Worm (Caenorhabditis elegans) whole organism, mixed stage, embryonic: ENCODE results near the gene ZK1128.3.

ENCODE experiments used
- bed-3 ChIP-seq: fragments of 200-800 bp; sonication (Bioruptor generic); optimal IDR thresholded peaks from 3 replicates; lab custom pipeline; 2018; ENCODE audit warnings: mild to moderate bottlenecking, missing genetic modification characterization, moderate library complexity, missing compliant biosample characterization
- blmp-1 ChIP-seq: fragments of 150-350 bp; optimal IDR thresholded peaks from 2 replicates; lab custom pipeline; 2014; ENCODE audit warnings: missing biosample characterization, missing genetic modification characterization
- ceh-39 ChIP-seq: fragments of 150-350 bp; optimal IDR thresholded peaks from 2 replicates; lab custom pipeline; 2014; ENCODE audit warnings: missing biosample characterization, missing genetic modification characterization
- ceh-43 ChIP-seq: fragments of 200-800 bp; sonication (Bioruptor generic); optimal IDR thresholded peaks from 2 replicates; lab custom pipeline; 2018; ENCODE audit warnings: mild to moderate bottlenecking, missing genetic modification characterization, moderate library complexity, missing compliant biosample characterization
- ceh-83 ChIP-seq: fragments of 200-800 bp; sonication (Bioruptor generic); optimal IDR thresholded peaks from 2 replicates; lab custom pipeline; 2018; ENCODE audit warnings: mild to moderate bottlenecking, missing genetic modification characterization, missing compliant biosample characterization
- ces-1 ChIP-seq: fragments of 150-350 bp; optimal IDR thresholded peaks from 2 replicates; lab custom pipeline; 2014; ENCODE audit warnings: missing biosample characterization, missing genetic modification reagents, missing genetic modification characterization
- cnd-1 ChIP-seq: fragments of 200-800 bp; sonication (Bioruptor generic); optimal IDR thresholded peaks from 2 replicates; lab custom pipeline; 2018; ENCODE audit warnings: mild to moderate bottlenecking, missing genetic modification characterization, missing compliant biosample characterization
- drap-1 ChIP-seq: fragments of 200-800 bp; sonication (Bioruptor generic); optimal IDR thresholded peaks from 3 replicates; lab custom pipeline; 2018; ENCODE audit warnings: mild to moderate bottlenecking, missing genetic modification characterization, missing compliant biosample characterization
- elt-1 ChIP-seq: sonication (generic microtip); optimal IDR thresholded peaks from 2 replicates; lab custom pipeline; 2017; ENCODE audit warnings: missing genetic modification characterization, mild to moderate bottlenecking, missing compliant biosample characterization, antibody characterized with exemption, moderate library complexity, borderline replicate concordance; ENCODE audit not compliant: insufficient read depth
- flh-1 ChIP-seq: fragments of 200-800 bp; sonication (Bioruptor generic); optimal IDR thresholded peaks from 2 replicates; lab custom pipeline; 2018; ENCODE audit warnings: mild to moderate bottlenecking, missing genetic modification characterization, moderate library complexity, missing compliant biosample characterization
- ham-2 ChIP-seq: fragments of 200-800 bp; sonication (Bioruptor generic); optimal IDR thresholded peaks from 2 replicates; lab custom pipeline; 2018; ENCODE audit warnings: mild to moderate bottlenecking, missing genetic modification characterization, missing compliant biosample characterization
- hlh-1 ChIP-seq: fragments of 150-350 bp; optimal IDR thresholded peaks from 2 replicates; lab custom pipeline; 2014; ENCODE audit warnings: missing biosample characterization, missing genetic modification reagents, missing genetic modification characterization
- lin-13 ChIP-seq: fragments of 150-350 bp; optimal IDR thresholded peaks from 2 replicates; lab custom pipeline; 2014; ENCODE audit warnings: missing biosample characterization, missing genetic modification characterization
- lin-32 ChIP-seq: fragments of 200-800 bp; sonication (Bioruptor generic); optimal IDR thresholded peaks from 2 replicates; lab custom pipeline; 2018; ENCODE audit warnings: mild to moderate bottlenecking, missing genetic modification characterization, missing compliant biosample characterization
- lsy-2 ChIP-seq: fragments of 150-350 bp; optimal IDR thresholded peaks from 2 replicates; lab custom pipeline; 2014; ENCODE audit warnings: missing biosample characterization, missing genetic modification characterization
- mab-5 ChIP-seq: fragments of 150-350 bp; optimal IDR thresholded peaks from 2 replicates; lab custom pipeline; 2014; ENCODE audit warnings: missing biosample characterization, missing genetic modification characterization
- mls-2 ChIP-seq: sonication (generic microtip); optimal IDR thresholded peaks from 2 replicates; lab custom pipeline; 2016; ENCODE audit warnings: mild to moderate bottlenecking, missing genetic modification characterization, moderate library complexity, missing compliant biosample characterization
- nhr-12 ChIP-seq: fragments of 150-350 bp; optimal IDR thresholded peaks from 2 replicates; lab custom pipeline; 2014; ENCODE audit warnings: missing biosample characterization, missing genetic modification characterization
- nhr-2 ChIP-seq: fragments of 150-350 bp; optimal IDR thresholded peaks from 2 replicates; lab custom pipeline; 2014; ENCODE audit warnings: missing biosample characterization, missing genetic modification characterization
- nhr-237 ChIP-seq: fragments of 150-350 bp; optimal IDR thresholded peaks from 2 replicates; lab custom pipeline; 2014; ENCODE audit warnings: missing biosample characterization, missing genetic modification characterization
- nhr-28 ChIP-seq: fragments of 150-350 bp; optimal IDR thresholded peaks from 2 replicates; lab custom pipeline; 2014; ENCODE audit warnings: missing biosample characterization, missing genetic modification characterization
- nhr-76 ChIP-seq: sonication (generic microtip); optimal IDR thresholded peaks from 2 replicates; lab custom pipeline; 2017; ENCODE audit warnings: missing biosample characterization, missing genetic modification characterization
- pha-4 ChIP-seq: fragments of 150-350 bp; optimal IDR thresholded peaks from 2 replicates; lab custom pipeline; 2018; ENCODE audit warnings: missing biosample characterization, missing genetic modification reagents, missing genetic modification characterization
- sptf-1 ChIP-seq: sonication (generic microtip); optimal IDR thresholded peaks from 2 replicates; lab custom pipeline; 2017; ENCODE audit warnings: mild to moderate bottlenecking, missing genetic modification characterization, moderate library complexity, missing compliant biosample characterization
- tbx-8 ChIP-seq: fragments of 200-800 bp; sonication (Bioruptor generic); optimal IDR thresholded peaks from 2 replicates; lab custom pipeline; 2018; ENCODE audit warnings: mild to moderate bottlenecking, missing genetic modification characterization, moderate library complexity, missing compliant biosample characterization
- unc-120 ChIP-seq: sonication (generic microtip); optimal IDR thresholded peaks from 2 replicates; lab custom pipeline; 2017; ENCODE audit warnings: missing genetic modification characterization, missing compliant biosample characterization; ENCODE audit not compliant: poor library complexity, severe bottlenecking
- unc-39 ChIP-seq: fragments of 150-350 bp; optimal IDR thresholded peaks from 2 replicates; lab custom pipeline; 2014; ENCODE audit warnings: missing biosample characterization, missing genetic modification characterization
- unc-62 ChIP-seq: fragments of 150-350 bp; optimal IDR thresholded peaks from 2 replicates; lab custom pipeline; 2014; ENCODE audit warnings: missing biosample characterization, missing genetic modification reagents, missing genetic modification characterization
- zip-8 ChIP-seq: fragments of 150-350 bp; optimal IDR thresholded peaks from 2 replicates; lab custom pipeline; 2014; ENCODE audit warnings: missing biosample characterization, missing genetic modification characterization
- ztf-11 ChIP-seq: fragments of 150-350 bp; optimal IDR thresholded peaks from 2 replicates; lab custom pipeline; 2014; ENCODE audit warnings: missing biosample characterization, missing genetic modification characterization

Gene ZK1128.3

DNA sequence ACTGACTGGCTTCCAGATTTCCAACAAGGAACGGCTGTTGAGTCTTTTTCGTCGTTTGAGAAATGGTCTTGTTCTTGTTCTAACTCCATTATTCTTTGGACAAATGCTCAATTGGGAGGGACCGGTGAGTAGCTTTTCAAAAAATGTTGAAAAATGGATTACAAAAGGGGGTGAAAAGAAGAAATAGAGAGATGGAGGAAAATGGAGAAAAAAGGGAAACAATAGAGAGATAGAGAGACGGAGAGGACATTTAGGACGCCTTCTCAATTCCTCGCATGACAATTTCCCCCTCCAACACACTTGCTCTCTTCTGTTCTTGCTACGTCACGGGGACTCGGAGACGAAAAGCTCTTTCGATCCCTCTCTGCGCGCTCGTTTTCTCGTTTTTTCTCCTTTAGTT lies 34.3 kb upstream of the ZK1128.3 start:
- TF ChIP-seq unc-39 (tag; lab: Kevin White, UChicago), result no peak
- TF ChIP-seq nhr-237, result no peak
- TF ChIP-seq elt-1 (tag; lab: Kevin White, UChicago), result no peak
- TF ChIP-seq mls-2 (tag; lab: Kevin White, UChicago), result no peak
- no peak for TF ChIP-seq hlh-1 (tag; lab: Kevin White, UChicago)
- peak; percentile 84 for TF ChIP-seq ces-1 (GFP tag; lab: Kevin White, UChicago)
- TF ChIP-seq, all 35 proteins: peak for 1

ce11 chrIII:10152495-10152894 lies 33.8 kb upstream of the ZK1128.3 start, which contains the start of gene nac-3:
Gene nac-3 (plus strand): TSS chrIII:10152795.
- TF ChIP-seq cnd-1 (tag; lab: Kevin White, UChicago) (no peak), nhr-12 (tag; lab: Kevin White, UChicago) (no peak), ces-1 (GFP tag; lab: Kevin White, UChicago) (no peak), blmp-1 (tag; lab: Kevin White, UChicago) (no peak), ham-2 (no peak), unc-62 (no peak), sptf-1 (tag; lab: Kevin White, UChicago) (no peak), nhr-2 (tag; lab: Kevin White, UChicago) (no peak)

DNA sequence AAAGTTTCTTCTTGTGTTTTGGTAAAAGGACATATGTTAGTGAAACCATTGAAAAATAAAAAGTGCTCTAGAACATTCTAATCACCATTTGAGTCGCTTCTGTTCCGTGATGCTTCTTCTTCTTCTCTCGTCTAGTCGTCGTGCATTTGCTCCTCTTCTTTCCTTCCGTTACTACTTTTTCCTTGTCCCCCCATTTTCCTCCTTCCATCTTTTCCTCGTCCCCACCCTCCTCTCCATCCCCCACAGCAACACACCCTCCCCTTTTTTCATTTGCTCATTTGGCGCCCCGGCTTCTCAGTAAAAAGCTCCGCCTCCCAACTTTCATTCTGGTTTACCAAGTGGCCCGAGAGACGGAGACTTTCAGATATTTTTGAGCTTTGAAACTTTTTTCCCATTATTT lies 33.0 kb upstream of the ZK1128.3 start:
- no peak for TF ChIP-seq blmp-1 (tag; lab: Kevin White, UChicago)
- peak; percentile 16 for TF ChIP-seq unc-120 (tag; lab: Kevin White, UChicago)
- TF ChIP-seq ces-1 (GFP tag; lab: Kevin White, UChicago), result peak; percentile 44
- TF ChIP-seq, all 35 proteins: peak for 2

DNA sequence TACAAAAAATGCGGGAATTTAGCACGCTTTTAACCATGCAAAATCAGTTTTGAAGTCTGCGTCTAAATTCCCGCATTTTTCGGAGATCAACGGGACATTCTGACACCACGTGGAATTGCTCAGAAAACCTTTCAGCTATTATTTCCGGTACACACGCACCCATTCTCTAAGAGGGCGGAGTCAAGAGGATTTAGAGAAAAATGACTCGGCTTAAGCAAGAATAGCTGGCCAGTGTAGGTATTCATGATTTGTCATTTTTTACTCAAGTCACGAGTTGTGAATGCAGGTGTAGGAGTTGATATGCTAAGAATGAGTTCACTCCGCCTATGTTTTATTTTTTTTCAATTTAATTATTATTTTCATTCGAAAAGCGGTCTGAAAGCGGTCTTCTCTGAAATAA lies 32.0 kb upstream of the ZK1128.3 start:
- TF ChIP-seq lin-13 (no peak), nhr-237 (no peak), pha-4 (no peak), lin-32 (GFP tag; lab: Kevin White, UChicago) (no peak)

DNA sequence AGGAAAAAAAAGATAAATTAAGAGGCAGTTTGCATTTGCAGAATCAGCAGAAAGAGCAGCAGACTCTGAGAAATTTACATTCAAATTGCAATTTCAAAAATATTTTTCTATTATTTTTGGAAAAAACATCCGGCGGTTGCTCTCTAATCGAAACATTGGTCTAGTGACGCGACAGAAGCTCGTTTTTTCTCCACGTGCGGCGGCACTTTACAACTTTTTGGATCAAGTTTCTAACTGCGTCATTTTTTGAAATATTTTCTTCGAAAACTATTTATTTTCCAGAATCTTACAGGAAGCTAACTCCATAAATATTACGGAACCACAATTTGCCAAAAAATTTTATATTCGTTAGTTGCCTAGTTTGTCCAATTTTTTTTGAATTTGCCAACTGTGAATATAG lies 31.2 kb upstream of the ZK1128.3 start:
- TF ChIP-seq ceh-83 (no peak), lsy-2 (no peak), elt-1 (tag; lab: Kevin White, UChicago) (no peak), drap-1 (GFP tag; lab: Kevin White, UChicago) (no peak), nhr-237 (no peak), nhr-28 (no peak), nhr-76 (tag; lab: Kevin White, UChicago) (no peak), bed-3 (GFP tag; lab: Kevin White, UChicago) (no peak), mab-5 (tag; lab: Kevin White, UChicago) (no peak), mls-2 (tag; lab: Kevin White, UChicago) (no peak)

DNA sequence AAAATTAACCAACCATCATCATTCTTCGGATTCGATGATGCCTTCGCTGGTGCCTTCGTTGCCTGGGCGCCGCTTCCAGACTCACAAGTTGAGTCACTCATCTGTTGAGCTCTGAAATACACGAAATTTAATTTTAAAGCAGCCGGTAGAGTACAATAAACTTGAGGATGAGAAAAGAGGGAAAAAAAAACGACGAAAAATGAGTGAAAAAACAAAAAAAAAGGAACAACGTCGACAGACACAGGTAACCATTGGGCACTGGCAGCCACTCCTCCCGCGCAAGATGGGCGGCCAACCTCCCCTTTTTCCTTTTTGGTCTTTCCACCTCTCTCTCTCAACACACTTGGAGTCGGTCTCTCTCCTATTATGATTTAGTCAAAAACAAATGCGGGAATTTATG lies 28.0 kb upstream of the ZK1128.3 start, which contains the start of gene K08E5.1:
K08E5.1 (minus strand) TSS at position 101 of the 400 bp plus-strand sequence.
- TF ChIP-seq unc-62 (no peak), sptf-1 (tag; lab: Kevin White, UChicago) (no peak), tbx-8 (GFP tag; lab: Kevin White, UChicago) (no peak), ceh-43 (GFP tag; lab: Kevin White, UChicago) (no peak), lsy-2 (no peak), ztf-11 (tag; lab: Kevin White, UChicago) (no peak)

DNA sequence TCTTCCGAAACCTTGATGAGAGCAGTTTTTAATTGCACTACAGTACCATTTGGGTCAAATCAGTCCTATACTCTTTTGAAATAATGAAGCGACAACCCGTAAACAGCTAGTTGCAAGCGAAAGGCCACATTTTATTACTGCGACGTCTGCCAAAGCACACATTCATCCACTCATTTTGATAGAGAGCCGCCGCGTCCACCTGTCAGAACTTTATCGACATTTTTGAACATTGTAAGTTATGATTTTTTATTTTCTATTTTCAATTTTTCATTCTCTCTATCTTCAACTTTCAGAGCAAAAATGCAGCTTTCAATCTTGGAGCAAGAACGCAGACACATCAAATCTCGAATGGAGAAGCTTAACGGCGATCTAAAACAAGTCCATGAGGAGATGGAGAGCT lies 22.0 kb upstream of the ZK1128.3 start, which contains the start of gene K08E5.6:
K08E5.6 (plus strand) TSS at position 301 of the 400 bp plus-strand sequence.
- no peak for TF ChIP-seq ces-1 (GFP tag; lab: Kevin White, UChicago)
- no peak for TF ChIP-seq nhr-237
- no peak for TF ChIP-seq mab-5 (tag; lab: Kevin White, UChicago)
- no peak for TF ChIP-seq lsy-2
- no peak for TF ChIP-seq lin-32 (GFP tag; lab: Kevin White, UChicago)
- TF ChIP-seq ceh-39 (tag; lab: Kevin White, UChicago), result no peak
- TF ChIP-seq flh-1 (GFP tag; lab: Kevin White, UChicago), result no peak
- no peak for TF ChIP-seq unc-62
- no peak for TF ChIP-seq unc-120 (tag; lab: Kevin White, UChicago)
- no peak for TF ChIP-seq unc-39 (tag; lab: Kevin White, UChicago)
- no peak for TF ChIP-seq ceh-83
- no peak for TF ChIP-seq drap-1 (GFP tag; lab: Kevin White, UChicago)
- no peak for TF ChIP-seq zip-8 (tag; lab: Kevin White, UChicago)
- TF ChIP-seq nhr-28, result no peak
- no peak for TF ChIP-seq cnd-1 (tag; lab: Kevin White, UChicago)
